Worm (Caenorhabditis elegans): Measurements from ENCODE around the gene K09A11.1.
"Not testable (repeated sequence)": the region's sequence is repeated elsewhere in the genome, so short reads cannot be mapped to it uniquely, and the experiment has no call there.

K09A11.1 gene

DNA sequence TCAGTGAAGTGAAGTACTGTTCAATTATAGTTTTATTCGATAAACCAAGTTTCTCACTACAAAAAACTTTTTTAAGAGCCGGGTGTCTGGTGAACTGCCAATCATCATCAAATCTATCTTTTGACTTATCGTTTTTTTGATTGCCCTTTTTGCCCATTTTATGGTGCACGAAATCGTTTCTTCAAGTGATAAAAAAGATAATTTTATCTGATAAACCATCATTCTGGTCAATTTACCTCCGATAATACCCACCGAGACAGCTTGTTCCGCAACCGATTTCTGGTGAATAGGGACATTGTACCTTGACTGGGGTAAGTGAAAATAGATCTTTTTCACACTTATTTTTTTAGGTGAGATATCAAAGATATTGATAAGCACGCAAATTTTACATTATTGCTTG lies 4.7 kb upstream of the K09A11.1 start, which contains the start of gene K08H2.10 (continued):
- TF ChIP-seq unc-62 (GFP tag; optimal IDR thresholded peaks at IDR 0.05 in 1 of 2) = peak in 1 of 2 experiments; percentile 82
- TF ChIP-seq unc-62 (tag; optimal IDR thresholded peaks at IDR 0.05) = no peak
- no peak for TF ChIP-seq zag-1 (tag; optimal IDR thresholded peaks at IDR 0.05)
- no peak for TF ChIP-seq arid-1 (GFP tag; conservative IDR thresholded peaks at IDR 0.05)
- TF ChIP-seq aly-2 (tag; optimal IDR thresholded peaks at IDR 0.05) = no peak
- TF ChIP-seq ceh-28 (tag; optimal IDR thresholded peaks at IDR 0.05) = no peak
- no peak for TF ChIP-seq duxl-1 (tag; optimal IDR thresholded peaks at IDR 0.05; ENCODE audit: poor library complexity)
- TF ChIP-seq Y105C5A.15 (GFP tag; IDR thresholded peaks at IDR 0.05) = no peak
- TF ChIP-seq nhr-28 (tag; optimal IDR thresholded peaks at IDR 0.05) = peak; percentile 66
- no peak for TF ChIP-seq lin-29 (GFP tag; IDR thresholded peaks at IDR 0.05)
- no peak for TF ChIP-seq nhr-102 (tag; optimal IDR thresholded peaks at IDR 0.05)
- no peak for TF ChIP-seq Y75B8A.6 (GFP tag; IDR thresholded peaks at IDR 0.05)
- TF ChIP-seq attf-4 (tag; optimal IDR thresholded peaks at IDR 0.05) = no peak
- no peak for TF ChIP-seq ceh-62 (tag; optimal IDR thresholded peaks at IDR 0.05)
- peak; percentile 72; the same call in 1 of the 2 replicates for TF ChIP-seq ceh-20 (GFP tag; IDR thresholded peaks at IDR 0.05)
- no peak for TF ChIP-seq F10B5.3 (tag; optimal IDR thresholded peaks at IDR 0.05)
- no peak for TF ChIP-seq daf-8 (GFP tag; IDR thresholded peaks at IDR 0.05)
- no peak for TF ChIP-seq lir-3 (tag; optimal IDR thresholded peaks at IDR 0.05)
- 0 out of 2 replicates have a peak, but pooled peaks have one; percentile 16 for TF ChIP-seq hmg-1.1 (GFP tag; IDR thresholded peaks at IDR 0.05)
- TF ChIP-seq ZK546.5 (tag; optimal IDR thresholded peaks at IDR 0.05) = no peak
- TF ChIP-seq ztf-7 (tag; optimal IDR thresholded peaks at IDR 0.05) = no peak
- no peak for TF ChIP-seq mxl-2 (GFP tag; conservative IDR thresholded peaks at IDR 0.05)
- no peak for TF ChIP-seq gei-8 (GFP tag; optimal IDR thresholded peaks at IDR 0.05)
- no peak for TF ChIP-seq cey-2 (tag; optimal IDR thresholded peaks at IDR 0.05; ENCODE audit: borderline replicate concordance, insufficient read depth)
- peak; percentile 35 for TF ChIP-seq nhr-77 (tag; optimal IDR thresholded peaks at IDR 0.05)
- TF ChIP-seq dmd-8 (GFP tag; IDR thresholded peaks at IDR 0.05) = no peak
- no peak for TF ChIP-seq lin-13 (GFP tag; optimal IDR thresholded peaks at IDR 0.05)
- no peak for TF ChIP-seq ama-1 (optimal IDR thresholded peaks at IDR 0.05)
- no peak for TF ChIP-seq Y5F2A.4 (GFP tag; optimal IDR thresholded peaks at IDR 0.05)
- no peak for TF ChIP-seq madf-5 (GFP tag; IDR thresholded peaks at IDR 0.05)

DNA sequence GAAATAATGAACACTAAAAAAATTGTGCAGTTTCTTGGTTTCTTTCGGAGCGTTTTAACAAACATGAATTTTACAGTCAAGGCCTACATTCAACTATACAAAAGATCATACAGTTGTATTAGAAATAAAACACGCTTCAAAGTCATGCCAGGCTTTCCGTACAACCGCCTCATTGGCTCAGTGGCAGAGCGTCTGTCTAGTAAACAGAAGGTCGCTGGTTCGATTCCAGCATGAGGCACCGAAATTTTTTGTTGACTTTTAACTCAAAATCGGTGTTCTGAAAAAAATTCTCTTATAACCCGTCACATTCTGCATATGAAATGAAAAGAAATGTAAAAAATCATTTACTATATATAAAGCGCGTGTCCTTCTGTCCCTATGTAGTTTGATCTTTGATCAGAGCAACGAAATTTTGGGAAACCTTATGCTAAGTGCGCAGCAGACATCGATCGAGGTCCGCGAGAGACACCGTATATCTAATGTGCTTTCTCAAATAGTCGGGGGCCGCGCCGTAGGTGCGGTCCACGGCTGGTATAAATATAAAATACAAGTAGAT lies 1.2 kb upstream of the K09A11.1 start:
- peak; percentile 13 for TF ChIP-seq hlh-11 (tag; optimal IDR thresholded peaks at IDR 0.05)
- TF ChIP-seq pha-4 (GFP tag; IDR thresholded peaks at IDR 0.05) = peak; percentile 57; the same call in 1 of the 2 replicates
- not testable (repeated sequence) for TF ChIP-seq pha-4 (tag; optimal IDR thresholded peaks at IDR 0.05)
- TF ChIP-seq lin-38 (GFP tag; IDR thresholded peaks at IDR 0.05) = peak; percentile 62
- 0 out of 2 replicates have a peak, but pooled peaks have one; percentile 15 for TF ChIP-seq lin-1 (GFP tag; IDR thresholded peaks at IDR 0.05)
- TF ChIP-seq lim-7 (GFP tag; IDR thresholded peaks at IDR 0.05) = peak; percentile 70
- TF ChIP-seq daf-16 (GFP tag; optimal IDR thresholded peaks at IDR 0.05) = peak in 1 of 2 experiments; percentile 51
- TF ChIP-seq daf-16 (tag; optimal IDR thresholded peaks at IDR 0.05) = peak; percentile 85
- peak; percentile 61; the same call in 1 of the 2 replicates for TF ChIP-seq tra-1 (GFP tag; IDR thresholded peaks at IDR 0.05)
- 0 out of 2 replicates have a peak, but pooled peaks have one; percentile 33 for TF ChIP-seq arid-1 (GFP tag; conservative IDR thresholded peaks at IDR 0.05)
- TF ChIP-seq nhr-48 (tag; optimal IDR thresholded peaks at IDR 0.05) = peak; percentile 27
- TF ChIP-seq mep-1 (tag; optimal IDR thresholded peaks at IDR 0.05) = peak; percentile 6
- TF ChIP-seq pqm-1 (tag; optimal IDR thresholded peaks at IDR 0.05) = peak; percentile 4
- peak; percentile 55; the same call in 1 of the 2 replicates for TF ChIP-seq vab-7 (GFP tag; IDR thresholded peaks at IDR 0.05)
- peak; percentile 49 for TF ChIP-seq mes-2 (tag; optimal IDR thresholded peaks at IDR 0.05; ENCODE audit: poor library complexity, severe bottlenecking)
- peak; percentile 64; the same call in 1 of the 2 replicates for TF ChIP-seq snpc-1.2 (GFP tag; IDR thresholded peaks at IDR 0.05)
- peak; percentile 59 for TF ChIP-seq dve-1 (tag; optimal IDR thresholded peaks at IDR 0.05; ENCODE audit: insufficient read depth)
- TF ChIP-seq dmd-6 (GFP tag; IDR thresholded peaks at IDR 0.05) = peak; percentile 46
